Worm (Caenorhabditis elegans) whole organism, young adult: ENCODE results near the gene C42D8.1.

Source experiments
- B0035.1 ChIP-seq: sonication (generic microtip); optimal IDR thresholded peaks from 2 replicates; lab custom pipeline; 2016; ENCODE audit warnings: missing genetic modification characterization, mild to moderate bottlenecking, missing compliant biosample characterization, missing genotype, missing genetic modification reagents
- B0336.3 ChIP-seq: fragments of 200-800 bp; sonication (Bioruptor generic); IDR thresholded peaks from 2 replicates; pipeline ENCODE4 v1.3.6; 2022; ENCODE audit warnings: missing genetic modification characterization, missing compliant biosample characterization
- F23B12.7 ChIP-seq: sonication (generic microtip); optimal IDR thresholded peaks from 2 replicates; lab custom pipeline; 2017; ENCODE audit warnings: missing genetic modification characterization, mild to moderate bottlenecking, missing compliant biosample characterization, antibody characterized with exemption, moderate library complexity; ENCODE audit not compliant: insufficient read depth
- T07F8.4 ChIP-seq: sonication (generic microtip); optimal IDR thresholded peaks from 2 replicates; lab custom pipeline; 2016; ENCODE audit warnings: mild to moderate bottlenecking, missing genetic modification characterization, moderate library complexity, missing compliant biosample characterization
- Y53G8AR.9 ChIP-seq: fragments of 200-800 bp; sonication (Bioruptor generic); conservative IDR thresholded peaks from 2 replicates; pipeline ENCODE4 v1.3.6; 2022; ENCODE audit warnings: missing genetic modification reagents, missing genetic modification characterization, missing compliant biosample characterization
- Y56A3A.18 ChIP-seq: fragments of 200-800 bp; sonication (Bioruptor generic); IDR thresholded peaks from 2 replicates; pipeline ENCODE4 v1.3.6; 2022; ENCODE audit warnings: missing genetic modification reagents, missing genetic modification characterization, missing compliant biosample characterization
- Y79H2A.3 ChIP-seq: fragments of 200-800 bp; sonication (Bioruptor generic); conservative IDR thresholded peaks from 2 replicates; pipeline ENCODE4 v1.3.6; 2022; ENCODE audit warnings: missing genetic modification reagents, missing genetic modification characterization, missing compliant biosample characterization
- akir-1 ChIP-seq: fragments of 200-800 bp; sonication (Bioruptor generic); optimal IDR thresholded peaks from 2 replicates; lab custom pipeline; 2018; ENCODE audit warnings: mild to moderate bottlenecking, missing genetic modification characterization, moderate library complexity, missing compliant biosample characterization
- atf-7 ChIP-seq: sonication (generic microtip); optimal IDR thresholded peaks from 2 replicates; lab custom pipeline; 2017; ENCODE audit warnings: mild to moderate bottlenecking, missing genetic modification characterization, missing compliant biosample characterization
- attf-5 ChIP-seq: fragments of 200-800 bp; sonication (Bioruptor generic); optimal IDR thresholded peaks from 2 replicates; lab custom pipeline; 2018; ENCODE audit warnings: mild to moderate bottlenecking, missing genetic modification characterization, missing compliant biosample characterization
- cebp-1 ChIP-seq, 2 experiments: fragments of 200-800 bp in 1 of 2; sonication (Bioruptor generic) in 1 of 2; sonication (generic microtip) in 1 of 2; IDR thresholded peaks in 1 of 2; optimal IDR thresholded peaks in 1 of 2; 2 replicates each; pipeline versions ENCODE4 v1.3.6 to Lab custom; 2017 to 2022; ENCODE audit warnings: missing compliant biosample characterization in 2 of 2, missing genetic modification characterization in 2 of 2, mild to moderate bottlenecking in 1 of 2, missing genetic modification reagents in 1 of 2, moderate library complexity in 1 of 2
- cebp-2 ChIP-seq: fragments of 200-800 bp; sonication (Bioruptor generic); IDR thresholded peaks from 2 replicates; pipeline ENCODE4 v1.3.6; 2022; ENCODE audit warnings: missing genetic modification characterization, missing compliant biosample characterization
- chd-7 ChIP-seq: sonication (generic microtip); optimal IDR thresholded peaks from 2 replicates; lab custom pipeline; 2016; ENCODE audit warnings: mild to moderate bottlenecking, missing genetic modification characterization, moderate library complexity, missing compliant biosample characterization
- dox-1 ChIP-seq: fragments of 200-800 bp; sonication (Bioruptor generic); IDR thresholded peaks from 2 replicates; pipeline ENCODE4 v1.3.6; 2022; ENCODE audit warnings: missing genetic modification reagents, missing genetic modification characterization, missing compliant biosample characterization
- egl-18 ChIP-seq: fragments of 200-800 bp; sonication (Bioruptor generic); IDR thresholded peaks from 2 replicates; pipeline ENCODE4 v1.3.6; 2022; ENCODE audit warnings: missing genetic modification reagents, missing genetic modification characterization, missing compliant biosample characterization
- egl-44 ChIP-seq: fragments of 200-800 bp; sonication (Bioruptor generic); IDR thresholded peaks from 2 replicates; pipeline ENCODE4 v1.3.6; 2022; ENCODE audit warnings: missing genetic modification reagents, missing genetic modification characterization, missing compliant biosample characterization
- egrh-3 ChIP-seq: fragments of 200-800 bp; sonication (Bioruptor generic); IDR thresholded peaks from 2 replicates; pipeline ENCODE4 v1.3.6; 2022; ENCODE audit warnings: missing genetic modification reagents, missing genetic modification characterization, missing compliant biosample characterization
- ekl-4 ChIP-seq: fragments of 200-800 bp; sonication (Bioruptor generic); IDR thresholded peaks from 2 replicates; pipeline ENCODE4 v1.3.6; 2022; ENCODE audit warnings: missing genetic modification reagents, missing genetic modification characterization, missing compliant biosample characterization
- ets-4 ChIP-seq: fragments of 200-800 bp; sonication (Bioruptor generic); optimal IDR thresholded peaks from 2 replicates; lab custom pipeline; 2018; ENCODE audit warnings: mild to moderate bottlenecking, missing genetic modification characterization, missing compliant biosample characterization
- him-1 ChIP-seq: sonication (generic microtip); optimal IDR thresholded peaks from 2 replicates; lab custom pipeline; 2016; ENCODE audit warnings: missing genotype, missing genetic modification reagents, missing genetic modification characterization, missing compliant biosample characterization
- hrde-1 ChIP-seq: sonication (generic microtip); optimal IDR thresholded peaks from 2 replicates; lab custom pipeline; 2016; ENCODE audit warnings: missing genetic modification characterization, mild to moderate bottlenecking, missing compliant biosample characterization, moderate library complexity, missing genotype, missing genetic modification reagents, borderline replicate concordance
- lag-1 ChIP-seq: fragments of 200-800 bp; sonication (Bioruptor generic); IDR thresholded peaks from 2 replicates; pipeline ENCODE4 v1.3.6; 2022; ENCODE audit warnings: missing genetic modification reagents, missing genetic modification characterization, missing compliant biosample characterization
- let-607 ChIP-seq, 2 experiments: fragments of 200-800 bp in 1 of 2; sonication (Bioruptor generic) in 1 of 2; sonication (generic microtip) in 1 of 2; optimal IDR thresholded peaks; 2 replicates each; lab custom pipeline; 2016 to 2018; ENCODE audit warnings: mild to moderate bottlenecking in 2 of 2, missing compliant biosample characterization in 2 of 2, missing genetic modification characterization in 2 of 2, moderate library complexity in 2 of 2, missing genotype in 1 of 2
- madf-6 ChIP-seq: fragments of 200-800 bp; sonication (Bioruptor generic); IDR thresholded peaks from 2 replicates; pipeline ENCODE4 v1.3.6; 2022; ENCODE audit warnings: missing genetic modification reagents, missing genetic modification characterization, missing compliant biosample characterization
- mcd-1 ChIP-seq: fragments of 200-800 bp; sonication (Bioruptor generic); IDR thresholded peaks from 2 replicates; pipeline ENCODE4 v1.3.6; 2022; ENCODE audit warnings: missing genetic modification reagents, missing genetic modification characterization, missing compliant biosample characterization
- mxl-1 ChIP-seq: sonication (generic microtip); optimal IDR thresholded peaks from 2 replicates; lab custom pipeline; 2016; ENCODE audit warnings: missing genetic modification characterization, missing compliant biosample characterization
- nfya-1 ChIP-seq: sonication (generic microtip); optimal IDR thresholded peaks from 2 replicates; lab custom pipeline; 2017; ENCODE audit warnings: antibody characterized with exemption, missing compliant biosample characterization, missing genetic modification characterization, borderline replicate concordance; ENCODE audit not compliant: insufficient read depth
- nfyb-1 ChIP-seq: fragments of 200-800 bp; sonication (Bioruptor generic); IDR thresholded peaks from 2 replicates; pipeline ENCODE4 v1.3.6; 2022; ENCODE audit warnings: missing genetic modification reagents, missing genetic modification characterization, missing compliant biosample characterization
- nhr-120 ChIP-seq: fragments of 200-800 bp; sonication (Bioruptor generic); IDR thresholded peaks from 2 replicates; pipeline ENCODE4 v1.3.6; 2022; ENCODE audit warnings: missing genetic modification characterization, missing compliant biosample characterization
- nhr-179 ChIP-seq: sonication (generic microtip); optimal IDR thresholded peaks from 2 replicates; lab custom pipeline; 2016; ENCODE audit warnings: mild to moderate bottlenecking, missing genetic modification characterization, missing compliant biosample characterization
- nhr-80 ChIP-seq: sonication (generic microtip); optimal IDR thresholded peaks from 2 replicates; lab custom pipeline; 2016; ENCODE audit warnings: missing genetic modification characterization, missing compliant biosample characterization
- pbrm-1 ChIP-seq: fragments of 200-800 bp; sonication (Bioruptor generic); IDR thresholded peaks from 2 replicates; pipeline ENCODE4 v1.3.6; 2022; ENCODE audit warnings: missing genetic modification reagents, missing genetic modification characterization, missing compliant biosample characterization
- rcor-1 ChIP-seq: fragments of 200-800 bp; sonication (Bioruptor generic); IDR thresholded peaks from 2 replicates; pipeline ENCODE4 v1.3.6; 2022; ENCODE audit warnings: missing genetic modification reagents, missing genetic modification characterization, missing compliant biosample characterization
- rec-8 ChIP-seq, 2 experiments: sonication (generic microtip); optimal IDR thresholded peaks; 2 replicates each; lab custom pipeline; 2016; ENCODE audit warnings: mild to moderate bottlenecking in 2 of 2, missing genetic modification characterization in 2 of 2, missing genetic modification reagents in 2 of 2, missing genotype in 2 of 2, missing biosample characterization in 1 of 2, missing compliant biosample characterization in 1 of 2, moderate library complexity in 1 of 2
- repo-1 ChIP-seq: sonication (generic microtip); optimal IDR thresholded peaks from 2 replicates; lab custom pipeline; 2017; ENCODE audit warnings: mild to moderate bottlenecking, missing genetic modification characterization, missing compliant biosample characterization
- snpc-4 ChIP-seq, 5 experiments: fragments of 150-350 bp in 1 of 5; sonication (generic microtip) in 4 of 5; optimal IDR thresholded peaks; 2 replicates each; lab custom pipeline; 2014 to 2018; ENCODE audit warnings: missing genetic modification characterization in 5 of 5, missing biosample characterization in 3 of 5, antibody characterized with exemption in 2 of 5, mild to moderate bottlenecking in 2 of 5, missing compliant biosample characterization in 2 of 5, missing genotype in 2 of 5, moderate library complexity in 2 of 5, missing genetic modification reagents in 1 of 5
- tbp1 ChIP-seq: fragments of 200-800 bp; sonication (Bioruptor generic); optimal IDR thresholded peaks from 2 replicates; lab custom pipeline; 2018; ENCODE audit warnings: mild to moderate bottlenecking, missing genetic modification characterization, missing compliant biosample characterization
- zfh-2 ChIP-seq: fragments of 200-800 bp; sonication (Bioruptor generic); conservative IDR thresholded peaks from 2 replicates; pipeline ENCODE4 v1.3.6; 2022; ENCODE audit warnings: missing genetic modification reagents, missing genetic modification characterization, missing compliant biosample characterization
- ztf-22 ChIP-seq: fragments of 200-800 bp; sonication (Bioruptor generic); optimal IDR thresholded peaks from 2 replicates; lab custom pipeline; 2018; ENCODE audit warnings: mild to moderate bottlenecking, missing genetic modification characterization, moderate library complexity, missing compliant biosample characterization
- ztf-26 ChIP-seq: sonication (generic microtip); optimal IDR thresholded peaks from 2 replicates; lab custom pipeline; 2017; ENCODE audit warnings: missing genetic modification characterization, missing compliant biosample characterization

Gene C42D8.1

ce11 chrX:5100738-5101379 is 8.4 kb upstream of the C42D8.1 start, which contains the start of gene vit-2 (continued):
- TF ChIP-seq snpc-4 (GFP tag; optimal IDR thresholded peaks at IDR 0.05; lab: Kevin White, UChicago) (no peak), snpc-4 (tag; optimal IDR thresholded peaks at IDR 0.05; lab: Kevin White, UChicago) (peak in 1 of 4 experiments; percentile 16), ekl-4 (GFP tag; lab: Robert Waterston, UW) (peak; percentile 54; the same call in 1 of the 2 replicates), Y79H2A.3 (GFP tag; lab: Robert Waterston, UW) (no peak), mcd-1 (GFP tag; lab: Robert Waterston, UW) (peak; percentile 49; the same call in 1 of the 2 replicates), B0336.3 (peak; percentile 68), T07F8.4 (no peak), Y53G8AR.9 (GFP tag; lab: Robert Waterston, UW) (peak; percentile 85; the same call in 1 of the 2 replicates), pbrm-1 (GFP tag; lab: Robert Waterston, UW) (peak; percentile 48; the same call in 1 of the 2 replicates), him-1 (no peak), rcor-1 (GFP tag; lab: Robert Waterston, UW) (no peak), tbp1 (GFP tag; lab: Kevin White, UChicago) (peak; percentile 11), ztf-22 (GFP tag; lab: Kevin White, UChicago) (peak; percentile 21), let-607 (tag; optimal IDR thresholded peaks at IDR 0.05; lab: Kevin White, UChicago) (peak; percentile 72 to 76), nhr-120 (GFP tag; lab: Robert Waterston, UW) (no peak), B0035.1 (tag; lab: Kevin White, UChicago) (peak; percentile 25), ets-4 (GFP tag; lab: Kevin White, UChicago) (peak; percentile 45), akir-1 (GFP tag; lab: Kevin White, UChicago) (no peak), egrh-3 (peak; percentile 56; the same call in 1 of the 2 replicates), egl-18 (no peak), repo-1 (tag; lab: Kevin White, UChicago) (peak; percentile 42), nhr-80 (peak; percentile 79), F23B12.7 (no peak), atf-7 (peak; percentile 45), madf-6 (GFP tag; lab: Robert Waterston, UW) (peak; percentile 30; the same call in 1 of the 2 replicates), nfya-1 (tag; lab: Kevin White, UChicago) (no peak), ztf-26 (tag; lab: Kevin White, UChicago) (peak; percentile 7), attf-5 (no peak), nhr-179 (peak; percentile 47), cebp-1 (GFP tag; IDR thresholded peaks at IDR 0.05; lab: Robert Waterston, UW) (no peak), cebp-1 (tag; optimal IDR thresholded peaks at IDR 0.05; lab: Kevin White, UChicago) (peak; percentile 59), mxl-1 (tag; lab: Kevin White, UChicago) (no peak), chd-7 (peak; percentile 44), rec-8 (tag; optimal IDR thresholded peaks at IDR 0.05; lab: Kevin White, UChicago) (no peak), dox-1 (peak; percentile 60)

- TF ChIP-seq nfyb-1 (GFP tag; lab: Robert Waterston, UW) (0 out of 2 replicates have a peak, but pooled peaks have one; percentile 5), lag-1 (GFP tag; lab: Robert Waterston, UW) (0 out of 2 replicates have a peak, but pooled peaks have one; percentile 29), hrde-1 (no peak), cebp-2 (GFP tag; lab: Robert Waterston, UW) (peak; percentile 57; the same call in 1 of the 2 replicates), Y56A3A.18 (GFP tag; lab: Robert Waterston, UW) (peak; percentile 25; the same call in 1 of the 2 replicates), Y53G8AR.9 (GFP tag; lab: Robert Waterston, UW) (peak; percentile 75), egl-44 (GFP tag; lab: Robert Waterston, UW) (no peak), cebp-1 (GFP tag; IDR thresholded peaks at IDR 0.05; lab: Robert Waterston, UW) (no peak), cebp-1 (tag; optimal IDR thresholded peaks at IDR 0.05; lab: Kevin White, UChicago) (peak; percentile 2), zfh-2 (GFP tag; lab: Robert Waterston, UW) (0 out of 2 replicates have a peak, but pooled peaks have one; percentile 21)
Observed at ce11 chrX:5102338-5102737, 7.0 kb upstream of the C42D8.1 start.
